Worm (Caenorhabditis elegans) whole organism, L3 larva: Measurements from ENCODE around the gene clec-141.

Experiments
- ama-1 ChIP-seq: fragments of 150-350 bp; optimal IDR thresholded peaks from 2 replicates; lab custom pipeline; 2018
- elt-1 ChIP-seq: fragments of 150-350 bp; optimal IDR thresholded peaks from 2 replicates; lab custom pipeline; 2014; ENCODE audit warnings: missing biosample characterization, missing genetic modification characterization
- elt-3 ChIP-seq, 3 experiments: fragments of 150-350 bp in 1 of 3; sonication (generic microtip) in 2 of 3; optimal IDR thresholded peaks; 2 replicates in 2 of 3; 4 replicates in 1 of 3; lab custom pipeline; 2014 to 2017; ENCODE audit warnings: missing biosample characterization in 3 of 3, missing genetic modification characterization in 3 of 3
- fos-1 ChIP-seq: fragments of 150-350 bp; optimal IDR thresholded peaks from 2 replicates; lab custom pipeline; 2014; ENCODE audit warnings: missing biosample characterization, missing genetic modification characterization
- nhr-11 ChIP-seq: fragments of 150-350 bp; optimal IDR thresholded peaks from 2 replicates; lab custom pipeline; 2014; ENCODE audit warnings: missing biosample characterization, missing genetic modification characterization
- nhr-12 ChIP-seq: fragments of 150-350 bp; optimal IDR thresholded peaks from 2 replicates; lab custom pipeline; 2014; ENCODE audit warnings: missing biosample characterization, missing genetic modification characterization
- pha-4 ChIP-seq: fragments of 150-350 bp; optimal IDR thresholded peaks from 2 replicates; lab custom pipeline; 2014; ENCODE audit warnings: missing biosample characterization, missing genetic modification reagents, missing genetic modification characterization
- sea-2 ChIP-seq: fragments of 150-350 bp; sonication (generic microtip); optimal IDR thresholded peaks from 4 replicates; lab custom pipeline; 2014; ENCODE audit warnings: missing biosample characterization, missing genetic modification reagents, missing genetic modification characterization
- skn-1 ChIP-seq: fragments of 150-350 bp; optimal IDR thresholded peaks from 2 replicates; lab custom pipeline; 2014; ENCODE audit warnings: missing biosample characterization, missing genetic modification characterization
- tbx-2 ChIP-seq: sonication (generic microtip); optimal IDR thresholded peaks from 2 replicates; lab custom pipeline; 2016; ENCODE audit warnings: mild to moderate bottlenecking, missing genetic modification characterization, missing compliant biosample characterization
- zag-1 ChIP-seq: fragments of 150-350 bp; optimal IDR thresholded peaks from 2 replicates; lab custom pipeline; 2014; ENCODE audit warnings: missing biosample characterization, missing genetic modification characterization
- ztf-4 ChIP-seq: fragments of 150-350 bp; optimal IDR thresholded peaks from 2 replicates; lab custom pipeline; 2014; ENCODE audit warnings: missing biosample characterization, missing genetic modification characterization

DNA sequence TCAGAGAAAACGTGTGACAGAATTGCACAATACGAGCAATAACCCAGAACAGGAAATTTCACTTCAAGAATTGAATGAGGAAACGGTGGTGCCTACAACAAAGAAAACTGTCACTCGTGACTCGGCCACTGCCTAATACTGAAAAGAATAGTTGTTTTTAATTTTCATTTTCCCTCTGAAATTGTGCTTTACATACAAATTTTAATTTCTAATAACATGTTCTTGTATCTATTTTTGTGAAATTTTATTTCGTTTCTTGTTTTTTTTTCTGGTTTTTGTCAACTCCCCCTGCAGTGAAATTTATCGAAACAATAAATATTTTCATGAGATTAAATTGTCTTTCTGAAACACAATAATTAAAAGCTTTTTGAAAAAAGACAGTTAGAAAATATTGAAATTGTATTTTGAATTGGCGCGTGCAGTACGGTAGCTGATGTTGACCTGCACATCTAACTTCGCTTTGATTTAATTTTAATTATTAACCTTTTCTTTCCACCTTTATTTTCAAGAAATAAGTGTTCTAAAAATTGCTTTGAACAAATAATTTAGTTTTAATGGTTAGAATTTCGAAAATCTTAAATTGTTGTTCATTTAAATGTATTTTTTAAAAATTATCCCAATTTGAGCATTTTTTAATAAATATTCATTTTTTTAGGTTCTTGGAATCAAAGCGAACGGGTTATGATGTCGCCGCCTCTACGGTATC is 48.4 kb upstream of the clec-141 start, which contains the start of gene daz-1:
- TF ChIP-seq ama-1 (lab: Kevin White, UChicago), result no peak
- TF ChIP-seq nhr-12 (tag; lab: Kevin White, UChicago), result no peak
- TF ChIP-seq nhr-11 (tag; lab: Kevin White, UChicago), result no peak
- no peak for TF ChIP-seq fos-1 (tag; lab: Kevin White, UChicago)
- TF ChIP-seq elt-1 (tag; lab: Kevin White, UChicago), result no peak
- TF ChIP-seq sea-2 (GFP tag; lab: Kevin White, UChicago), result no peak
- no peak for TF ChIP-seq zag-1 (tag; lab: Kevin White, UChicago)
- TF ChIP-seq elt-3 (tag; optimal IDR thresholded peaks at IDR 0.05; lab: Kevin White, UChicago), result no peak
- no peak for TF ChIP-seq pha-4 (tag; lab: Kevin White, UChicago)
- no peak for TF ChIP-seq tbx-2 (tag; lab: Kevin White, UChicago)
- no peak for TF ChIP-seq skn-1
- TF ChIP-seq ztf-4 (tag; lab: Kevin White, UChicago), result no peak
